Fruit fly (Drosophila melanogaster) whole organism, embryonic: ENCODE results near the gene h-cup.

ENCODE experiments used
- Asciz ChIP-seq: fragments of 200-800 bp; sonication (Bioruptor generic); optimal IDR thresholded peaks from 2 replicates; lab custom pipeline; 2017; ENCODE audit warnings: missing biosample characterization, mild to moderate bottlenecking, missing genetic modification characterization, missing genetic modification reagents
- BEAF-32 ChIP-seq: fragments of 200-800 bp; sonication (Bioruptor generic); optimal IDR thresholded peaks from 3 replicates; lab custom pipeline; 2017; ENCODE audit warnings: missing biosample characterization, missing genetic modification characterization, mild to moderate bottlenecking, moderate library complexity, missing genetic modification reagents
- CG10209 ChIP-seq: fragments of 200-800 bp; sonication (Bioruptor generic); optimal IDR thresholded peaks from 3 replicates; lab custom pipeline; 2017; ENCODE audit warnings: missing biosample characterization, mild to moderate bottlenecking, missing genetic modification characterization, missing genetic modification reagents
- CG10959 ChIP-seq: fragments of 200-800 bp; sonication (Bioruptor generic); IDR thresholded peaks from 2 replicates; pipeline ENCODE4 v1.3.6; 2022; ENCODE audit warnings: missing biosample characterization, missing genetic modification characterization
- CG13424 ChIP-seq: fragments of 200-800 bp; sonication (Bioruptor generic); optimal IDR thresholded peaks from 2 replicates; lab custom pipeline; 2019; ENCODE audit warnings: missing biosample characterization, mild to moderate bottlenecking, missing genetic modification characterization, moderate library complexity
- CG17328 ChIP-seq: fragments of 200-800 bp; sonication (Bioruptor generic); IDR thresholded peaks from 2 replicates; pipeline ENCODE4 v1.3.6; 2022; ENCODE audit warnings: missing biosample characterization, missing genetic modification characterization
- CG18262 ChIP-seq: fragments of 200-800 bp; optimal IDR thresholded peaks from 3 replicates; lab custom pipeline; 2019; ENCODE audit warnings: missing biosample characterization, mild to moderate bottlenecking, missing genetic modification characterization, moderate library complexity
- CG18476 ChIP-seq: fragments of 200-800 bp; sonication (Bioruptor generic); optimal IDR thresholded peaks from 2 replicates; lab custom pipeline; 2016; ENCODE audit warnings: missing biosample characterization, mild to moderate bottlenecking, missing genetic modification characterization
- CG3065 ChIP-seq: fragments of 200-800 bp; sonication (Bioruptor generic); optimal IDR thresholded peaks from 2 replicates; lab custom pipeline; 2016; ENCODE audit warnings: missing biosample characterization, missing genetic modification characterization
- CG34422 ChIP-seq: fragments of 200-800 bp; sonication (Bioruptor generic); IDR thresholded peaks from 3 replicates; pipeline ENCODE4 v1.3.6; 2022; ENCODE audit warnings: missing biosample characterization, missing genetic modification characterization
- CG4424 ChIP-seq: fragments of 200-800 bp; sonication (Bioruptor generic); optimal IDR thresholded peaks from 3 replicates; lab custom pipeline; 2016; ENCODE audit warnings: missing biosample characterization, missing genetic modification characterization
- CG4617 ChIP-seq: fragments of 200-800 bp; sonication (Bioruptor generic); optimal IDR thresholded peaks from 3 replicates; lab custom pipeline; 2016; ENCODE audit warnings: missing biosample characterization, missing genetic modification characterization, borderline replicate concordance
- CG7928 ChIP-seq: fragments of 200-800 bp; sonication (Bioruptor generic); optimal IDR thresholded peaks from 2 replicates; lab custom pipeline; 2017; ENCODE audit warnings: missing biosample characterization, mild to moderate bottlenecking, missing genetic modification characterization
- CG9215 ChIP-seq: fragments of 200-800 bp; sonication (Bioruptor generic); IDR thresholded peaks from 2 replicates; pipeline ENCODE4 v1.3.6; 2022; ENCODE audit warnings: missing biosample characterization, missing genetic modification characterization
- D ChIP-seq, 2 experiments: fragments of 200-800 bp in 1 of 2; fragments of >200 bp in 1 of 2; sonication (Bioruptor generic) in 1 of 2; optimal IDR thresholded peaks; 2 replicates in 1 of 2; 3 replicates in 1 of 2; lab custom pipeline; 2017; ENCODE audit warnings: mild to moderate bottlenecking in 1 of 2, missing biosample characterization in 1 of 2, missing genetic modification characterization in 1 of 2, missing genetic modification reagents in 1 of 2
- Doc3 ChIP-seq: fragments of 200-800 bp; sonication (Bioruptor generic); IDR thresholded peaks from 3 replicates; pipeline ENCODE4 v1.3.6; 2022; ENCODE audit warnings: missing biosample characterization, missing genetic modification characterization; ENCODE audit not compliant: partially characterized antibody
- Hand ChIP-seq: fragments of 200-800 bp; sonication (Bioruptor generic); optimal IDR thresholded peaks from 2 replicates; lab custom pipeline; 2017; ENCODE audit warnings: mild to moderate bottlenecking, missing biosample characterization, missing genetic modification reagents, missing genetic modification characterization
- Mad ChIP-seq: fragments of 200-800 bp; sonication (Bioruptor generic); optimal IDR thresholded peaks from 2 replicates; lab custom pipeline; 2016; ENCODE audit warnings: missing biosample characterization, missing genetic modification characterization
- Sin3A ChIP-seq: fragments of >200 bp; optimal IDR thresholded peaks from 2 replicates; lab custom pipeline; 2018
- Taf1 ChIP-seq: fragments of 200-800 bp; sonication (Bioruptor generic); IDR thresholded peaks from 2 replicates; pipeline ENCODE4 v1.3.6; 2022; ENCODE audit warnings: missing biosample characterization, missing genetic modification characterization
- Usf ChIP-seq: fragments of 200-800 bp; sonication (Bioruptor generic); optimal IDR thresholded peaks from 2 replicates; lab custom pipeline; 2017; ENCODE audit warnings: missing genotype, missing biosample characterization, missing genetic modification characterization
- Vsx1 ChIP-seq: fragments of 200-800 bp; sonication (Bioruptor generic); optimal IDR thresholded peaks from 2 replicates; lab custom pipeline; 2017; ENCODE audit warnings: missing biosample characterization, mild to moderate bottlenecking, missing genetic modification characterization, missing genetic modification reagents
- abd-A ChIP-seq: fragments of 200-800 bp; sonication (Bioruptor generic); optimal IDR thresholded peaks from 3 replicates; lab custom pipeline; 2019; ENCODE audit warnings: missing biosample characterization, mild to moderate bottlenecking, missing genetic modification characterization, moderate library complexity
- az2 ChIP-seq: fragments of 200-800 bp; sonication (Bioruptor generic); optimal IDR thresholded peaks from 3 replicates; lab custom pipeline; 2016; ENCODE audit warnings: missing biosample characterization, missing genetic modification characterization
- croc ChIP-seq: fragments of 200-800 bp; sonication (Bioruptor generic); conservative IDR thresholded peaks from 3 replicates; pipeline ENCODE4 v1.3.6; 2022; ENCODE audit warnings: missing biosample characterization, missing genetic modification characterization
- dati ChIP-seq: fragments of 200-800 bp; sonication (Bioruptor generic); IDR thresholded peaks from 2 replicates; pipeline ENCODE4 v1.3.6; 2022; ENCODE audit warnings: missing biosample characterization, missing genetic modification characterization
- emc ChIP-seq: fragments of 200-800 bp; sonication (Bioruptor generic); optimal IDR thresholded peaks from 2 replicates; lab custom pipeline; 2016; ENCODE audit warnings: missing biosample characterization, missing genetic modification characterization
- ems ChIP-seq: fragments of 200-800 bp; sonication (Bioruptor generic); optimal IDR thresholded peaks from 3 replicates; lab custom pipeline; 2016; ENCODE audit warnings: missing biosample characterization, missing genetic modification characterization
- fd64A ChIP-seq: fragments of 200-800 bp; sonication (Bioruptor generic); optimal IDR thresholded peaks from 3 replicates; lab custom pipeline; 2018; ENCODE audit warnings: missing biosample characterization, mild to moderate bottlenecking, missing genetic modification characterization
- h ChIP-seq: fragments of >200 bp; optimal IDR thresholded peaks from 2 replicates; lab custom pipeline; 2017
- jigr1 ChIP-seq: fragments of 200-800 bp; sonication (Bioruptor generic); IDR thresholded peaks from 3 replicates; pipeline ENCODE4 v1.3.6; 2022; ENCODE audit warnings: missing biosample characterization, missing genetic modification characterization
- kay ChIP-seq: fragments of 200-800 bp; sonication (Bioruptor generic); optimal IDR thresholded peaks from 2 replicates; lab custom pipeline; 2016; ENCODE audit warnings: missing biosample characterization, missing genetic modification characterization
- knrl ChIP-seq: fragments of 200-800 bp; sonication (Bioruptor generic); IDR thresholded peaks from 3 replicates; pipeline ENCODE4 v1.3.6; 2022; ENCODE audit warnings: missing biosample characterization, missing genetic modification characterization; ENCODE audit not compliant: partially characterized antibody
- mld ChIP-seq: fragments of 200-800 bp; sonication (Bioruptor generic); IDR thresholded peaks from 3 replicates; pipeline ENCODE4 v1.3.6; 2022; ENCODE audit warnings: missing biosample characterization, missing genetic modification characterization; ENCODE audit not compliant: partially characterized antibody
- pan ChIP-seq, 4 experiments: fragments of >200 bp in 3 of 4; fragments of 200-800 bp in 1 of 4; sonication (Bioruptor generic) in 1 of 4; optimal IDR thresholded peaks in 3 of 4; IDR thresholded peaks in 1 of 4; 2 replicates each; pipeline versions ENCODE4 v1.3.6 to Lab custom; 2017 to 2022; ENCODE audit warnings: missing biosample characterization in 2 of 4, missing genetic modification characterization in 2 of 4, mixed read lengths in 1 of 4
- pros ChIP-seq: fragments of 200-800 bp; sonication (Bioruptor generic); optimal IDR thresholded peaks from 3 replicates; lab custom pipeline; 2019; ENCODE audit warnings: missing biosample characterization, mild to moderate bottlenecking, missing genetic modification characterization, moderate library complexity
- slou ChIP-seq: fragments of 200-800 bp; sonication (Bioruptor generic); optimal IDR thresholded peaks from 3 replicates; lab custom pipeline; 2016; ENCODE audit warnings: missing biosample characterization, missing genetic modification characterization
- sna ChIP-seq: fragments of 200-800 bp; sonication (Bioruptor generic); IDR thresholded peaks from 2 replicates; pipeline ENCODE4 v1.3.6; 2022; ENCODE audit warnings: missing biosample characterization, missing genetic modification characterization; ENCODE audit not compliant: partially characterized antibody
- tup ChIP-seq: fragments of 200-800 bp; sonication (Bioruptor generic); optimal IDR thresholded peaks from 2 replicates; lab custom pipeline; 2016; ENCODE audit warnings: missing biosample characterization, mild to moderate bottlenecking, missing genetic modification characterization, moderate library complexity
- zf30C ChIP-seq: fragments of 200-800 bp; sonication (Bioruptor generic); optimal IDR thresholded peaks from 3 replicates; lab custom pipeline; 2018; ENCODE audit warnings: missing biosample characterization, mild to moderate bottlenecking, missing genetic modification characterization

h-cup gene

dm6 chr3R:15420375-15420931 is 37.7 kb upstream of the h-cup start (continued):
- TF ChIP-seq tup (no peak), Sin3A (lab: Kevin White, UChicago) (no peak), Usf (GFP tag; lab: Kevin White, UChicago) (no peak), h (no peak), CG10959 (GFP tag; lab: Robert Waterston, UW) (no peak), zf30C (GFP tag; lab: Kevin White, UChicago) (peak; percentile 95), CG10209 (no peak), CG18476 (no peak), abd-A (tag; lab: Kevin White, UChicago) (peak; percentile 58), CG9215 (GFP tag; lab: Robert Waterston, UW) (no peak), knrl (GFP tag; lab: Robert Waterston, UW) (no peak), CG7928 (no peak), Taf1 (GFP tag; lab: Robert Waterston, UW) (no peak), CG4424 (GFP tag; lab: Kevin White, UChicago) (no peak), pros (peak; percentile 98), CG17328 (GFP tag; lab: Robert Waterston, UW) (peak; percentile 15; the same call in 1 of the 2 replicates), Mad (GFP tag; lab: Kevin White, UChicago) (no peak), emc (no peak), az2 (GFP tag; lab: Kevin White, UChicago) (no peak), pan (optimal IDR thresholded peaks at IDR 0.05; lab: Kevin White, UChicago) (no peak), pan (GFP tag; optimal IDR thresholded peaks at IDR 0.05 in 1 of 2, IDR thresholded peaks at IDR 0.05 in 1 of 2) (peak in 1 of 2 experiments; percentile 29), Doc3 (GFP tag; lab: Robert Waterston, UW) (no peak), Hand (GFP tag; lab: Kevin White, UChicago) (peak; percentile 42), CG4617 (no peak), fd64A (no peak), CG13424 (tag; lab: Kevin White, UChicago) (no peak), CG18262 (tag; lab: Kevin White, UChicago) (no peak), kay (no peak), mld (GFP tag; lab: Robert Waterston, UW) (no peak), croc (GFP tag; lab: Robert Waterston, UW) (no peak), slou (GFP tag; lab: Kevin White, UChicago) (no peak), CG34422 (GFP tag; lab: Robert Waterston, UW) (peak; percentile 49; the same call in 1 of the 3 replicates), sna (GFP tag; lab: Robert Waterston, UW) (peak; percentile 62; the same call in 1 of the 2 replicates), Asciz (GFP tag; lab: Kevin White, UChicago) (no peak), BEAF-32 (GFP tag; lab: Kevin White, UChicago) (no peak), CG3065 (no peak), dati (GFP tag; lab: Robert Waterston, UW) (no peak), Vsx1 (GFP tag; lab: Kevin White, UChicago) (no peak), D (optimal IDR thresholded peaks at IDR 0.05; lab: Kevin White, UChicago) (no peak), D (GFP tag; optimal IDR thresholded peaks at IDR 0.05; lab: Kevin White, UChicago) (no peak), ems (GFP tag; lab: Kevin White, UChicago) (no peak), jigr1 (GFP tag; lab: Robert Waterston, UW) (no peak)
- TF ChIP-seq, all 482 proteins: peak for 58
